Fruit fly (Drosophila melanogaster) ovary, adult (tissue): ENCODE measurements around the gene CG32755.

Source experiments
- CG17801 ChIP-seq: fragments of 200-800 bp; optimal IDR thresholded peaks from 2 replicates; lab custom pipeline; 2019; ENCODE audit warnings: missing biosample characterization, mild to moderate bottlenecking, missing genetic modification characterization, moderate library complexity; ENCODE audit not compliant: partially characterized antibody

The CG32755 gene

dm6 chrX:5956646-5957441 lies 6.8 kb downstream of the CG32755 start:
- no peak for TF ChIP-seq CG17801 (GFP tag; lab: Kevin White, UChicago)

dm6 chrX:5964169-5964686 lies 14.2 kb downstream of the CG32755 start:
- TF ChIP-seq CG17801 (GFP tag; lab: Kevin White, UChicago), result no peak

dm6 chrX:5965517-5966397 lies 15.7 kb downstream of the CG32755 start, which contains the start of gene Grip:
Gene Grip, plus strand, starts transcription at chrX:5966279.
- no peak for TF ChIP-seq CG17801 (GFP tag; lab: Kevin White, UChicago)

- no peak for TF ChIP-seq CG17801 (GFP tag; lab: Kevin White, UChicago)
Measured at dm6 chrX:5968094-5968723, 18.2 kb downstream of the CG32755 start.

dm6 chrX:5969860-5970665 lies 20.0 kb downstream of the CG32755 start:
- TF ChIP-seq CG17801 (GFP tag; lab: Kevin White, UChicago), result no peak

dm6 chrX:5970666-5971057 lies 20.6 kb downstream of the CG32755 start:
- TF ChIP-seq CG17801 (GFP tag; lab: Kevin White, UChicago), result no peak

dm6 chrX:5972030-5972429 lies 22.0 kb downstream of the CG32755 start:
- TF ChIP-seq CG17801 (GFP tag; lab: Kevin White, UChicago), result no peak

- no peak for TF ChIP-seq CG17801 (GFP tag; lab: Kevin White, UChicago)
Measured at dm6 chrX:5973389-5974025, 23.5 kb downstream of the CG32755 start.

dm6 chrX:5974358-5975143 lies 24.5 kb downstream of the CG32755 start:
- TF ChIP-seq CG17801 (GFP tag; lab: Kevin White, UChicago), result no peak

dm6 chrX:5977113-5977512 lies 27.1 kb downstream of the CG32755 start:
- TF ChIP-seq CG17801 (GFP tag; lab: Kevin White, UChicago), result no peak

- no peak for TF ChIP-seq CG17801 (GFP tag; lab: Kevin White, UChicago)
Measured at dm6 chrX:5977769-5978168, 27.7 kb downstream of the CG32755 start.

dm6 chrX:5980883-5981282 lies 30.8 kb downstream of the CG32755 start:
- no peak for TF ChIP-seq CG17801 (GFP tag; lab: Kevin White, UChicago)

dm6 chrX:5981410-5981809 lies 31.4 kb downstream of the CG32755 start:
- TF ChIP-seq CG17801 (GFP tag; lab: Kevin White, UChicago), result no peak
